Fruit fly (Drosophila melanogaster): Measurements from ENCODE around the gene CG4619.

CG4619 gene

DNA sequence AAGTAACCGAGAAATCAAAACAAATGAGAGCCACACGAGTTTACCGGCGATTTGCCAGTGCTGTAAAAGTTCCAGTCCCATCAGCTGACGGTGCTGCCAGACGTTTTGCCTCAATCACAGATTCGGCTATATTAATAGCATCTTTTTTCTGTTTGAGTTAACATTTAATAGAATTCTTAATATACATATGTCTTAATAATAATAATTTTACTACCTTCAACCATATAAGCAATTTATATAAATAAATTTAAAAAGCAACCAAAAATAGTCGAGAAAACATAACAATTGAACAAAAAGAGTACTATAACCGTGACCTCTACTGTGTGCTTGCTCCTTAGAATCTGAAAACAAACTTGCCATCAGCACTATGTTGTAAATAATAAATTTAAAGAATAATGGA, 15.5 kb downstream of the CG4619 start, which contains the start of the genes CG13126 and CG4709 (continued):
- peak; percentile 93 for TF ChIP-seq CG34422 (GFP tag; IDR thresholded peaks at IDR 0.05)
- peak; percentile 24 for TF ChIP-seq en (GFP tag; optimal IDR thresholded peaks at IDR 0.05)
- no peak for TF ChIP-seq pan (optimal IDR thresholded peaks at IDR 0.05)
- peak in 1 of 2 experiments; percentile 94 for TF ChIP-seq pan (GFP tag; optimal IDR thresholded peaks at IDR 0.05 in 1 of 2, IDR thresholded peaks at IDR 0.05 in 1 of 2)
- 0 out of 2 replicates have a peak, but pooled peaks have one; percentile 45 for TF ChIP-seq toy (GFP tag; IDR thresholded peaks at IDR 0.05)
- TF ChIP-seq Trl (optimal IDR thresholded peaks at IDR 0.05): no peak
- peak; percentile 40 for TF ChIP-seq Trl (GFP tag; optimal IDR thresholded peaks at IDR 0.05)
- no peak for TF ChIP-seq hbn (GFP tag; IDR thresholded peaks at IDR 0.05; ENCODE audit: partially characterized antibody)
- TF ChIP-seq Camta (GFP tag; optimal IDR thresholded peaks at IDR 0.05): peak; percentile 41
- peak; percentile 73 for TF ChIP-seq CG10462 (GFP tag; optimal IDR thresholded peaks at IDR 0.05)
- TF ChIP-seq nom (GFP tag; optimal IDR thresholded peaks at IDR 0.05): peak; percentile 85
- peak; percentile 78 for TF ChIP-seq peb (GFP tag; IDR thresholded peaks at IDR 0.05)
- TF ChIP-seq CG30020 (tag; optimal IDR thresholded peaks at IDR 0.05): peak; percentile 78
- peak; percentile 87 for TF ChIP-seq CG6854 (GFP tag; optimal IDR thresholded peaks at IDR 0.05)
- TF ChIP-seq CG17359 (tag; optimal IDR thresholded peaks at IDR 0.05): peak; percentile 95
- no peak for TF ChIP-seq Neu2 (GFP tag; optimal IDR thresholded peaks at IDR 0.05; ENCODE audit: borderline replicate concordance)
- peak; percentile 94 for TF ChIP-seq Fer3 (tag; optimal IDR thresholded peaks at IDR 0.05)
- TF ChIP-seq kah (GFP tag; optimal IDR thresholded peaks at IDR 0.05): peak; percentile 77
- TF ChIP-seq CG9797 (GFP tag; optimal IDR thresholded peaks at IDR 0.05): peak; percentile 43
- no peak for TF ChIP-seq dan (GFP tag; IDR thresholded peaks at IDR 0.05)
- peak; percentile 51 to 91 for TF ChIP-seq Hr51 (GFP tag; optimal IDR thresholded peaks at IDR 0.05)
- peak; percentile 37 for TF ChIP-seq CHES-1-like (GFP tag; optimal IDR thresholded peaks at IDR 0.05)
- peak; percentile 92 for TF ChIP-seq CG32532 (GFP tag; IDR thresholded peaks at IDR 0.05)
- no peak for TF ChIP-seq luna (GFP tag; optimal IDR thresholded peaks at IDR 0.05)
- TF ChIP-seq E2f2 (GFP tag; IDR thresholded peaks at IDR 0.05): peak; percentile 76
- TF ChIP-seq grn (GFP tag; optimal IDR thresholded peaks at IDR 0.05): peak; percentile 37
- no peak for TF ChIP-seq eve (GFP tag; optimal IDR thresholded peaks at IDR 0.05)
- peak; percentile 59 for TF ChIP-seq fd102C (GFP tag; optimal IDR thresholded peaks at IDR 0.05)
- TF ChIP-seq Sox102F (GFP tag; optimal IDR thresholded peaks at IDR 0.05): peak; percentile 91
- no peak for TF ChIP-seq cad (GFP tag; optimal IDR thresholded peaks at IDR 0.05)
- no peak for TF ChIP-seq sna (GFP tag; IDR thresholded peaks at IDR 0.05; ENCODE audit: partially characterized antibody)
- peak; percentile 57 for TF ChIP-seq vfl (GFP tag; optimal IDR thresholded peaks at IDR 0.05)
- TF ChIP-seq H2.0 (GFP tag; IDR thresholded peaks at IDR 0.05): peak; percentile 82
- TF ChIP-seq tio (GFP tag; optimal IDR thresholded peaks at IDR 0.05): peak; percentile 78
- TF ChIP-seq inv (GFP tag; IDR thresholded peaks at IDR 0.05; ENCODE audit: partially characterized antibody): no peak
- peak; percentile 94 for TF ChIP-seq CG4424 (GFP tag; optimal IDR thresholded peaks at IDR 0.05)
- peak; percentile 71; the same call in 1 of the 2 replicates for TF ChIP-seq rib (GFP tag; IDR thresholded peaks at IDR 0.05)
- peak; percentile 26 for TF ChIP-seq slp2 (GFP tag; optimal IDR thresholded peaks at IDR 0.05)
- peak; percentile 93 for TF ChIP-seq CoRest (tag; optimal IDR thresholded peaks at IDR 0.05)
- TF ChIP-seq Hmr (GFP tag; optimal IDR thresholded peaks at IDR 0.05): peak; percentile 91
- TF ChIP-seq CG12219 (GFP tag; optimal IDR thresholded peaks at IDR 0.05): peak; percentile 70
- peak; percentile 46 for TF ChIP-seq CG7928 (GFP tag; optimal IDR thresholded peaks at IDR 0.05)
- TF ChIP-seq cato (GFP tag; optimal IDR thresholded peaks at IDR 0.05; ENCODE audit: borderline replicate concordance): peak; percentile 70
- TF ChIP-seq ewg (GFP tag; optimal IDR thresholded peaks at IDR 0.05): peak; percentile 74
- TF ChIP-seq slbo (GFP tag; IDR thresholded peaks at IDR 0.05): peak; percentile 93
- no peak for TF ChIP-seq repo (GFP tag; optimal IDR thresholded peaks at IDR 0.05)
- TF ChIP-seq CG3726 (GFP tag; IDR thresholded peaks at IDR 0.05): peak; percentile 81; the same call in 1 of the 3 replicates
- peak; percentile 39 for TF ChIP-seq ac (GFP tag; optimal IDR thresholded peaks at IDR 0.05)
- TF ChIP-seq Drgx (GFP tag; IDR thresholded peaks at IDR 0.05): peak; percentile 91
- TF ChIP-seq CG15073 (GFP tag; optimal IDR thresholded peaks at IDR 0.05): peak; percentile 57
- TF ChIP-seq CG12104 (GFP tag; optimal IDR thresholded peaks at IDR 0.05): peak; percentile 91
